Fruit fly (Drosophila melanogaster) whole organism, embryonic: Measurements from ENCODE around the gene Tis11.

ENCODE experiments used
- ATbp ChIP-seq: fragments of 200-800 bp; sonication (Bioruptor generic); optimal IDR thresholded peaks from 2 replicates; lab custom pipeline; 2017; ENCODE audit warnings: missing biosample characterization, mild to moderate bottlenecking, missing genetic modification characterization, missing genetic modification reagents
- CG12071 ChIP-seq: fragments of 200-800 bp; sonication (Bioruptor generic); optimal IDR thresholded peaks from 3 replicates; lab custom pipeline; 2018; ENCODE audit warnings: missing biosample characterization, mild to moderate bottlenecking, missing genetic modification characterization
- CG12155 ChIP-seq: fragments of 200-800 bp; sonication (Bioruptor generic); optimal IDR thresholded peaks from 3 replicates; lab custom pipeline; 2016; ENCODE audit warnings: missing biosample characterization, missing genetic modification characterization
- CG12769 ChIP-seq: fragments of 200-800 bp; sonication (Bioruptor generic); optimal IDR thresholded peaks from 2 replicates; lab custom pipeline; 2019; ENCODE audit warnings: missing biosample characterization, mild to moderate bottlenecking, missing genetic modification characterization, moderate library complexity
- CG13287 ChIP-seq: fragments of 200-800 bp; sonication (Bioruptor generic); IDR thresholded peaks from 2 replicates; pipeline ENCODE4 v1.3.6; 2022; ENCODE audit warnings: missing biosample characterization, missing genetic modification characterization; ENCODE audit not compliant: partially characterized antibody
- CG16815 ChIP-seq: fragments of 200-800 bp; sonication (Bioruptor generic); optimal IDR thresholded peaks from 3 replicates; lab custom pipeline; 2017; ENCODE audit warnings: missing biosample characterization, mild to moderate bottlenecking, missing genetic modification characterization
- CG2199 ChIP-seq: fragments of 200-800 bp; sonication (Bioruptor generic); IDR thresholded peaks from 3 replicates; pipeline ENCODE4 v1.3.6; 2022; ENCODE audit warnings: missing biosample characterization, missing genetic modification characterization
- CG43689 ChIP-seq: fragments of 200-800 bp; sonication (Bioruptor generic); IDR thresholded peaks from 2 replicates; pipeline ENCODE4 v1.3.6; 2022; ENCODE audit warnings: missing biosample characterization, missing genetic modification characterization
- CG4404 ChIP-seq: fragments of 200-800 bp; sonication (Bioruptor generic); IDR thresholded peaks from 2 replicates; pipeline ENCODE4 v1.3.6; 2022; ENCODE audit warnings: missing biosample characterization, missing genetic modification characterization
- CG6254 ChIP-seq: fragments of 200-800 bp; sonication (Bioruptor generic); optimal IDR thresholded peaks from 3 replicates; lab custom pipeline; 2017; ENCODE audit warnings: mild to moderate bottlenecking, missing biosample characterization, missing genetic modification reagents, missing genetic modification characterization
- CG6683 ChIP-seq: fragments of 200-800 bp; sonication (Bioruptor generic); optimal IDR thresholded peaks from 2 replicates; lab custom pipeline; 2017; ENCODE audit warnings: missing biosample characterization, mild to moderate bottlenecking, missing genetic modification characterization, missing genetic modification reagents
- CG7745 ChIP-seq: fragments of 200-800 bp; sonication (Bioruptor generic); optimal IDR thresholded peaks from 2 replicates; lab custom pipeline; 2018; ENCODE audit warnings: missing biosample characterization, mild to moderate bottlenecking, missing genetic modification characterization, moderate library complexity
- CG9797 ChIP-seq: fragments of 200-800 bp; sonication (Bioruptor generic); optimal IDR thresholded peaks from 3 replicates; lab custom pipeline; 2018; ENCODE audit warnings: missing biosample characterization, mild to moderate bottlenecking, missing genetic modification characterization
- Dad ChIP-seq: fragments of 200-800 bp; sonication (Bioruptor generic); optimal IDR thresholded peaks from 3 replicates; lab custom pipeline; 2016; ENCODE audit warnings: missing biosample characterization, missing genetic modification characterization
- Doc2 ChIP-seq: fragments of 200-800 bp; sonication (Bioruptor generic); IDR thresholded peaks from 2 replicates; pipeline ENCODE4 v1.3.6; 2022; ENCODE audit warnings: missing biosample characterization, missing genetic modification characterization
- ERR ChIP-seq: fragments of 200-800 bp; sonication (Bioruptor generic); optimal IDR thresholded peaks from 2 replicates; lab custom pipeline; 2016; ENCODE audit warnings: missing biosample characterization, missing genetic modification characterization
- Gsc ChIP-seq: fragments of 200-800 bp; sonication (Bioruptor generic); IDR thresholded peaks from 2 replicates; pipeline ENCODE4 v1.3.6; 2022; ENCODE audit warnings: missing biosample characterization, missing genetic modification characterization
- H2.0 ChIP-seq: fragments of 200-800 bp; sonication (Bioruptor generic); IDR thresholded peaks from 2 replicates; pipeline ENCODE4 v1.3.6; 2022; ENCODE audit warnings: missing biosample characterization, missing genetic modification characterization
- HLH54F ChIP-seq: fragments of 200-800 bp; sonication (Bioruptor generic); optimal IDR thresholded peaks from 3 replicates; lab custom pipeline; 2016; ENCODE audit warnings: missing biosample characterization, missing genetic modification characterization
- Kr ChIP-seq: fragments of 200-800 bp; sonication (Bioruptor generic); optimal IDR thresholded peaks from 2 replicates; lab custom pipeline; 2017; ENCODE audit warnings: missing biosample characterization, mild to moderate bottlenecking, missing genetic modification characterization
- PHDP ChIP-seq: fragments of 200-800 bp; sonication (Bioruptor generic); optimal IDR thresholded peaks from 3 replicates; lab custom pipeline; 2018; ENCODE audit warnings: missing biosample characterization, mild to moderate bottlenecking, missing genetic modification characterization, moderate library complexity
- Rx ChIP-seq: fragments of 200-800 bp; sonication (Bioruptor generic); IDR thresholded peaks from 2 replicates; pipeline ENCODE4 v1.3.6; 2022; ENCODE audit warnings: missing biosample characterization, missing genetic modification characterization
- Spps ChIP-seq: fragments of 200-800 bp; sonication (Bioruptor generic); optimal IDR thresholded peaks from 2 replicates; lab custom pipeline; 2018; ENCODE audit warnings: missing biosample characterization, mild to moderate bottlenecking, missing genetic modification characterization
- TFAM ChIP-seq: fragments of 200-800 bp; sonication (Bioruptor generic); optimal IDR thresholded peaks from 2 replicates; lab custom pipeline; 2017; ENCODE audit warnings: missing biosample characterization, missing genetic modification characterization, inconsistent platforms
- Tbp ChIP-seq: fragments of >200 bp; optimal IDR thresholded peaks from 2 replicates; lab custom pipeline; 2018; ENCODE audit warnings: missing biosample characterization, missing genetic modification characterization
- Xrp1 ChIP-seq: fragments of 200-800 bp; sonication (Bioruptor generic); IDR thresholded peaks from 2 replicates; pipeline ENCODE4 v1.3.6; 2022; ENCODE audit warnings: missing biosample characterization, missing genetic modification characterization
- YL-1 ChIP-seq: fragments of 200-800 bp; sonication (Bioruptor generic); optimal IDR thresholded peaks from 3 replicates; lab custom pipeline; 2017; ENCODE audit warnings: missing biosample characterization, mild to moderate bottlenecking, missing genetic modification characterization
- ap ChIP-seq: fragments of 200-800 bp; sonication (Bioruptor generic); IDR thresholded peaks from 2 replicates; pipeline ENCODE4 v1.3.6; 2022; ENCODE audit warnings: missing biosample characterization, missing genetic modification characterization
- ara ChIP-seq: fragments of 200-800 bp; sonication (Bioruptor generic); IDR thresholded peaks from 2 replicates; pipeline ENCODE4 v1.3.6; 2022; ENCODE audit warnings: missing biosample characterization, missing genetic modification characterization
- bigmax ChIP-seq: fragments of 200-800 bp; sonication (Bioruptor generic); optimal IDR thresholded peaks from 2 replicates; lab custom pipeline; 2018; ENCODE audit warnings: missing biosample characterization, mild to moderate bottlenecking, missing genetic modification characterization
- bowl ChIP-seq: fragments of 200-800 bp; sonication (Bioruptor generic); IDR thresholded peaks from 2 replicates; pipeline ENCODE4 v1.3.6; 2022; ENCODE audit warnings: missing biosample characterization, missing genetic modification characterization
- dan ChIP-seq: fragments of 200-800 bp; sonication (Bioruptor generic); IDR thresholded peaks from 2 replicates; pipeline ENCODE4 v1.3.6; 2022; ENCODE audit warnings: missing biosample characterization, missing genetic modification characterization
- ftz-f1 ChIP-seq: fragments of 200-800 bp; sonication (Bioruptor generic); optimal IDR thresholded peaks from 2 replicates; lab custom pipeline; 2016; ENCODE audit warnings: missing biosample characterization, missing genetic modification characterization
- fu2 ChIP-seq: fragments of 200-800 bp; sonication (Bioruptor generic); optimal IDR thresholded peaks from 2 replicates; lab custom pipeline; 2016; ENCODE audit warnings: missing biosample characterization, missing genetic modification characterization
- gce ChIP-seq: fragments of 200-800 bp; sonication (Bioruptor generic); IDR thresholded peaks from 3 replicates; pipeline ENCODE4 v1.3.6; 2022; ENCODE audit warnings: missing biosample characterization, missing genetic modification characterization
- kni ChIP-seq: fragments of 200-800 bp; sonication (Bioruptor generic); optimal IDR thresholded peaks from 3 replicates; lab custom pipeline; 2017; ENCODE audit warnings: mild to moderate bottlenecking, missing biosample characterization, missing genetic modification reagents, missing genetic modification characterization
- mirr ChIP-seq: fragments of 200-800 bp; sonication (Bioruptor generic); optimal IDR thresholded peaks from 3 replicates; lab custom pipeline; 2018; ENCODE audit warnings: missing biosample characterization, mild to moderate bottlenecking, missing genetic modification characterization
- nau ChIP-seq: fragments of 200-800 bp; sonication (Bioruptor generic); optimal IDR thresholded peaks from 3 replicates; lab custom pipeline; 2017; ENCODE audit warnings: missing biosample characterization, mild to moderate bottlenecking, missing genetic modification characterization, missing genetic modification reagents
- nom ChIP-seq: fragments of 200-800 bp; sonication (Bioruptor generic); optimal IDR thresholded peaks from 2 replicates; lab custom pipeline; 2017; ENCODE audit warnings: missing biosample characterization, missing genetic modification characterization, mild to moderate bottlenecking, moderate library complexity, missing genetic modification reagents
- peb ChIP-seq: fragments of 200-800 bp; sonication (Bioruptor generic); IDR thresholded peaks from 2 replicates; pipeline ENCODE4 v1.3.6; 2022; ENCODE audit warnings: missing biosample characterization, missing genetic modification characterization
- pita ChIP-seq: fragments of 200-800 bp; sonication (Bioruptor generic); optimal IDR thresholded peaks from 2 replicates; lab custom pipeline; 2017; ENCODE audit warnings: missing biosample characterization, mild to moderate bottlenecking, missing genetic modification characterization
- prd ChIP-seq, 3 experiments: fragments of >200 bp in 2 of 3; fragments of 200-800 bp in 1 of 3; sonication (Bioruptor generic) in 1 of 3; optimal IDR thresholded peaks in 2 of 3; IDR thresholded peaks in 1 of 3; 2 replicates in 2 of 3; 3 replicates in 1 of 3; pipeline versions ENCODE4 v1.3.6 to Lab custom; 2017 to 2022; ENCODE audit warnings: missing biosample characterization in 1 of 3, missing genetic modification characterization in 1 of 3
- sima ChIP-seq: fragments of 200-800 bp; sonication (Bioruptor generic); optimal IDR thresholded peaks from 2 replicates; lab custom pipeline; 2016; ENCODE audit warnings: missing biosample characterization, missing genetic modification characterization
- slp2 ChIP-seq: fragments of 200-800 bp; sonication (Bioruptor generic); optimal IDR thresholded peaks from 2 replicates; lab custom pipeline; 2016; ENCODE audit warnings: missing biosample characterization, missing genetic modification characterization
- so ChIP-seq: fragments of 200-800 bp; sonication (Bioruptor generic); IDR thresholded peaks from 3 replicates; pipeline ENCODE4 v1.3.6; 2022; ENCODE audit warnings: missing biosample characterization, missing genetic modification characterization
- tna ChIP-seq: fragments of 200-800 bp; sonication (Bioruptor generic); IDR thresholded peaks from 2 replicates; pipeline ENCODE4 v1.3.6; 2022; ENCODE audit warnings: missing biosample characterization, missing genetic modification characterization; ENCODE audit not compliant: partially characterized antibody
- vfl ChIP-seq: fragments of 200-800 bp; sonication (Bioruptor generic); optimal IDR thresholded peaks from 2 replicates; lab custom pipeline; 2016; ENCODE audit warnings: missing biosample characterization, missing genetic modification characterization
- vvl ChIP-seq: fragments of 200-800 bp; sonication (Bioruptor generic); IDR thresholded peaks from 2 replicates; pipeline ENCODE4 v1.3.6; 2022; ENCODE audit warnings: missing biosample characterization, missing genetic modification characterization
- wdn ChIP-seq: fragments of 200-800 bp; sonication (Bioruptor generic); IDR thresholded peaks from 2 replicates; pipeline ENCODE4 v1.3.6; 2022; ENCODE audit warnings: missing biosample characterization, missing genetic modification characterization
- yki ChIP-seq: fragments of >200 bp; optimal IDR thresholded peaks from 3 replicates; lab custom pipeline; 2018

Gene Tis11

dm6 chrX:12719152-12719779, 60.1 kb downstream of the Tis11 start (continued):
- TF ChIP-seq CG7745 (tag; lab: Kevin White, UChicago) (no peak), CG12155 (peak; percentile 51), fu2 (GFP tag; lab: Kevin White, UChicago) (peak; percentile 67), CG9797 (GFP tag; lab: Kevin White, UChicago) (no peak), PHDP (peak; percentile 71), peb (GFP tag; lab: Robert Waterston, UW) (0 out of 2 replicates have a peak, but pooled peaks have one; percentile 13), YL-1 (GFP tag; lab: Kevin White, UChicago) (no peak), CG43689 (GFP tag; lab: Robert Waterston, UW) (no peak), Gsc (GFP tag; lab: Robert Waterston, UW) (no peak), ftz-f1 (GFP tag; lab: Kevin White, UChicago) (no peak), prd (optimal IDR thresholded peaks at IDR 0.05; lab: Kevin White, UChicago) (no peak), prd (GFP tag; IDR thresholded peaks at IDR 0.05; lab: Robert Waterston, UW) (peak; percentile 76), CG16815 (GFP tag; lab: Kevin White, UChicago) (peak; percentile 62), CG6254 (GFP tag; lab: Kevin White, UChicago) (peak; percentile 62), Spps (tag; lab: Kevin White, UChicago) (peak; percentile 20), Tbp (no peak), CG4404 (GFP tag; lab: Robert Waterston, UW) (peak; percentile 49; the same call in 1 of the 2 replicates), so (0 out of 3 replicates have a peak, but pooled peaks have one; percentile 41), pita (GFP tag; lab: Kevin White, UChicago) (no peak), ap (peak; percentile 32; the same call in 1 of the 2 replicates), CG6683 (peak; percentile 9), yki (lab: Kevin White, UChicago) (no peak), H2.0 (GFP tag; lab: Robert Waterston, UW) (peak; percentile 51), bigmax (GFP tag; lab: Kevin White, UChicago) (no peak), Doc2 (GFP tag; lab: Robert Waterston, UW) (no peak), ERR (GFP tag; lab: Kevin White, UChicago) (peak; percentile 47), CG13287 (GFP tag; lab: Robert Waterston, UW) (no peak), Rx (peak; percentile 69), kni (GFP tag; lab: Kevin White, UChicago) (no peak), sima (GFP tag; lab: Kevin White, UChicago) (no peak), nau (GFP tag; lab: Kevin White, UChicago) (peak; percentile 49), HLH54F (GFP tag; lab: Kevin White, UChicago) (peak; percentile 69), gce (GFP tag; lab: Robert Waterston, UW) (0 out of 3 replicates have a peak, but pooled peaks have one; percentile 34), TFAM (no peak), nom (GFP tag; lab: Kevin White, UChicago) (peak; percentile 69), CG12769 (tag; lab: Kevin White, UChicago) (peak; percentile 50), vvl (GFP tag; lab: Robert Waterston, UW) (peak; percentile 78), bowl (no peak), tna (no peak), Kr (GFP tag; lab: Kevin White, UChicago) (no peak), Xrp1 (peak; percentile 68; the same call in 1 of the 2 replicates), Dad (GFP tag; lab: Kevin White, UChicago) (peak; percentile 68), wdn (peak; percentile 35; the same call in 1 of the 2 replicates), mirr (GFP tag; lab: Kevin White, UChicago) (no peak), dan (no peak), slp2 (GFP tag; lab: Kevin White, UChicago) (peak; percentile 61), ATbp (GFP tag; lab: Kevin White, UChicago) (peak; percentile 68), CG2199 (GFP tag; lab: Robert Waterston, UW) (no peak), CG12071 (GFP tag; lab: Kevin White, UChicago) (peak; percentile 50), vfl (no peak), ara (GFP tag; lab: Robert Waterston, UW) (peak; percentile 49; the same call in 1 of the 2 replicates)
